Fruit fly (Drosophila melanogaster) whole organism, embryonic: ENCODE data around the gene CG15445.

ENCODE experiments used
- Abd-B ChIP-seq: fragments of 200-800 bp; sonication (Bioruptor generic); optimal IDR thresholded peaks from 2 replicates; lab custom pipeline; 2018; ENCODE audit warnings: missing biosample characterization, mild to moderate bottlenecking, missing genetic modification characterization, moderate library complexity
- Atf-2 ChIP-seq: fragments of 200-800 bp; sonication (Bioruptor generic); optimal IDR thresholded peaks from 2 replicates; lab custom pipeline; 2016; ENCODE audit warnings: missing biosample characterization, missing genetic modification characterization
- CG12236 ChIP-seq: fragments of 200-800 bp; sonication (Bioruptor generic); optimal IDR thresholded peaks from 2 replicates; lab custom pipeline; 2016; ENCODE audit warnings: missing biosample characterization, missing genetic modification characterization
- CG12391 ChIP-seq: fragments of 200-800 bp; sonication (Bioruptor generic); optimal IDR thresholded peaks from 3 replicates; lab custom pipeline; 2018; ENCODE audit warnings: missing biosample characterization, mild to moderate bottlenecking, missing genetic modification characterization, moderate library complexity
- CG14050 ChIP-seq: fragments of 200-800 bp; sonication (Bioruptor generic); IDR thresholded peaks from 3 replicates; pipeline ENCODE4 v1.3.6; 2022; ENCODE audit warnings: missing biosample characterization, missing genetic modification characterization
- CG14710 ChIP-seq: fragments of 200-800 bp; sonication (Bioruptor generic); optimal IDR thresholded peaks from 3 replicates; lab custom pipeline; 2019; ENCODE audit warnings: missing biosample characterization, mild to moderate bottlenecking, missing genetic modification characterization, moderate library complexity
- CG15073 ChIP-seq: fragments of 200-800 bp; sonication (Bioruptor generic); optimal IDR thresholded peaks from 2 replicates; lab custom pipeline; 2016; ENCODE audit warnings: missing biosample characterization, missing genetic modification characterization
- CG3838 ChIP-seq: fragments of 200-800 bp; sonication (Bioruptor generic); optimal IDR thresholded peaks from 3 replicates; lab custom pipeline; 2016; ENCODE audit warnings: missing biosample characterization, missing genetic modification characterization
- CG4282 ChIP-seq: fragments of 200-800 bp; sonication (Bioruptor generic); optimal IDR thresholded peaks from 2 replicates; lab custom pipeline; 2016; ENCODE audit warnings: missing biosample characterization, missing genetic modification characterization
- CG4707 ChIP-seq: fragments of 200-800 bp; sonication (Bioruptor generic); optimal IDR thresholded peaks from 2 replicates; lab custom pipeline; 2018; ENCODE audit warnings: missing biosample characterization, mild to moderate bottlenecking, missing genetic modification characterization, moderate library complexity
- CG5180 ChIP-seq: fragments of 200-800 bp; sonication (Bioruptor generic); optimal IDR thresholded peaks from 3 replicates; lab custom pipeline; 2017; ENCODE audit warnings: missing biosample characterization, missing genetic modification characterization, mild to moderate bottlenecking, moderate library complexity, missing genetic modification reagents
- CG7372 ChIP-seq: fragments of 200-800 bp; sonication (Bioruptor generic); IDR thresholded peaks from 2 replicates; pipeline ENCODE4 v1.3.6; 2022; ENCODE audit warnings: missing biosample characterization, missing genetic modification characterization
- CG7556 ChIP-seq: fragments of 200-800 bp; sonication (Bioruptor generic); optimal IDR thresholded peaks from 2 replicates; lab custom pipeline; 2017; ENCODE audit warnings: missing biosample characterization, mild to moderate bottlenecking, missing genetic modification characterization
- CG8765 ChIP-seq: fragments of 200-800 bp; sonication (Bioruptor generic); IDR thresholded peaks from 2 replicates; pipeline ENCODE4 v1.3.6; 2022; ENCODE audit warnings: missing biosample characterization, missing genetic modification characterization
- CG8944 ChIP-seq: fragments of 200-800 bp; sonication (Bioruptor generic); optimal IDR thresholded peaks from 3 replicates; lab custom pipeline; 2016; ENCODE audit warnings: missing biosample characterization, missing genetic modification characterization
- Dfd ChIP-seq, 2 experiments: fragments of >200 bp; optimal IDR thresholded peaks; 2 replicates each; lab custom pipeline; 2017; ENCODE audit warnings: missing biosample characterization in 2 of 2, missing genetic modification characterization in 2 of 2
- Dip3 ChIP-seq: fragments of 200-800 bp; sonication (Bioruptor generic); optimal IDR thresholded peaks from 3 replicates; lab custom pipeline; 2016; ENCODE audit warnings: missing biosample characterization, missing genetic modification characterization
- E2f2 ChIP-seq: fragments of 200-800 bp; sonication (Bioruptor generic); IDR thresholded peaks from 2 replicates; pipeline ENCODE4 v1.3.6; 2022; ENCODE audit warnings: missing biosample characterization, missing genetic modification characterization
- ERR ChIP-seq: fragments of 200-800 bp; sonication (Bioruptor generic); optimal IDR thresholded peaks from 2 replicates; lab custom pipeline; 2016; ENCODE audit warnings: missing biosample characterization, missing genetic modification characterization
- Elba2 ChIP-seq: fragments of 200-800 bp; sonication (Bioruptor generic); optimal IDR thresholded peaks from 3 replicates; lab custom pipeline; 2016; ENCODE audit warnings: missing biosample characterization, missing genetic modification characterization
- Ets65A ChIP-seq: fragments of 200-800 bp; sonication (Bioruptor generic); peaks from one replicate; lab custom pipeline; 2016; ENCODE audit warnings: missing biosample characterization, missing genetic modification characterization
- Fer3 ChIP-seq: fragments of 200-800 bp; sonication (Bioruptor generic); optimal IDR thresholded peaks from 2 replicates; lab custom pipeline; 2018; ENCODE audit warnings: missing biosample characterization, mild to moderate bottlenecking, missing genetic modification characterization, moderate library complexity
- HLH54F ChIP-seq: fragments of 200-800 bp; sonication (Bioruptor generic); optimal IDR thresholded peaks from 3 replicates; lab custom pipeline; 2016; ENCODE audit warnings: missing biosample characterization, missing genetic modification characterization
- HmgZ ChIP-seq: fragments of 200-800 bp; sonication (Bioruptor generic); optimal IDR thresholded peaks from 2 replicates; lab custom pipeline; 2018; ENCODE audit warnings: missing biosample characterization, mild to moderate bottlenecking, missing genetic modification characterization
- Hr78 ChIP-seq, 2 experiments: fragments of 200-800 bp in 1 of 2; fragments of >200 bp in 1 of 2; sonication (Bioruptor generic) in 1 of 2; optimal IDR thresholded peaks; 2 replicates each; lab custom pipeline; 2017 to 2019; ENCODE audit warnings: missing biosample characterization in 2 of 2, missing genetic modification characterization in 2 of 2, mild to moderate bottlenecking in 1 of 2, moderate library complexity in 1 of 2
- Myb ChIP-seq: fragments of 200-800 bp; sonication (Bioruptor generic); optimal IDR thresholded peaks from 2 replicates; lab custom pipeline; 2016; ENCODE audit warnings: missing biosample characterization, missing genetic modification characterization
- NK7.1 ChIP-seq: fragments of 200-800 bp; sonication (Bioruptor generic); optimal IDR thresholded peaks from 3 replicates; lab custom pipeline; 2016; ENCODE audit warnings: missing biosample characterization, missing genetic modification characterization
- Nf-YA ChIP-seq: fragments of 200-800 bp; sonication (Bioruptor generic); IDR thresholded peaks from 2 replicates; pipeline ENCODE4 v1.3.6; 2022; ENCODE audit warnings: missing biosample characterization, missing genetic modification characterization
- Optix ChIP-seq: fragments of 200-800 bp; sonication (Bioruptor generic); IDR thresholded peaks from 3 replicates; pipeline ENCODE4 v1.3.6; 2022; ENCODE audit warnings: missing biosample characterization, missing genetic modification characterization
- Rx ChIP-seq: fragments of 200-800 bp; sonication (Bioruptor generic); IDR thresholded peaks from 2 replicates; pipeline ENCODE4 v1.3.6; 2022; ENCODE audit warnings: missing biosample characterization, missing genetic modification characterization
- Sry-δ ChIP-seq: fragments of 200-800 bp; sonication (Bioruptor generic); optimal IDR thresholded peaks from 2 replicates; lab custom pipeline; 2016; ENCODE audit warnings: missing biosample characterization, missing genetic modification characterization
- aop ChIP-seq: fragments of 200-800 bp; sonication (Bioruptor generic); IDR thresholded peaks from 2 replicates; pipeline ENCODE4 v1.3.6; 2022; ENCODE audit warnings: missing biosample characterization, missing genetic modification characterization
- ase ChIP-seq: fragments of 200-800 bp; sonication (Bioruptor generic); IDR thresholded peaks from 3 replicates; pipeline ENCODE4 v1.3.6; 2022; ENCODE audit warnings: missing biosample characterization, missing genetic modification characterization
- bab2 ChIP-seq: fragments of 200-800 bp; sonication (Bioruptor generic); optimal IDR thresholded peaks from 2 replicates; lab custom pipeline; 2016; ENCODE audit warnings: missing biosample characterization, missing genetic modification characterization
- bbx ChIP-seq: fragments of 200-800 bp; sonication (Bioruptor generic); IDR thresholded peaks from 2 replicates; pipeline ENCODE4 v1.3.6; 2022; ENCODE audit warnings: missing biosample characterization, missing genetic modification characterization; ENCODE audit not compliant: partially characterized antibody
- bowl ChIP-seq: fragments of 200-800 bp; sonication (Bioruptor generic); IDR thresholded peaks from 2 replicates; pipeline ENCODE4 v1.3.6; 2022; ENCODE audit warnings: missing biosample characterization, missing genetic modification characterization
- cas ChIP-seq: fragments of 200-800 bp; sonication (Bioruptor generic); IDR thresholded peaks from 2 replicates; pipeline ENCODE4 v1.3.6; 2022; ENCODE audit warnings: missing biosample characterization, missing genetic modification characterization
- chm ChIP-seq: fragments of 200-800 bp; sonication (Bioruptor generic); IDR thresholded peaks from 2 replicates; pipeline ENCODE4 v1.3.6; 2022; ENCODE audit warnings: missing biosample characterization, missing genetic modification characterization
- chn ChIP-seq: fragments of 200-800 bp; sonication (Bioruptor generic); optimal IDR thresholded peaks from 2 replicates; lab custom pipeline; 2016; ENCODE audit warnings: missing biosample characterization, missing genetic modification characterization
- esg ChIP-seq: fragments of 200-800 bp; sonication (Bioruptor generic); conservative IDR thresholded peaks from 2 replicates; pipeline ENCODE4 v1.3.6; 2022; ENCODE audit warnings: missing biosample characterization, missing genetic modification characterization
- gce ChIP-seq: fragments of 200-800 bp; sonication (Bioruptor generic); IDR thresholded peaks from 3 replicates; pipeline ENCODE4 v1.3.6; 2022; ENCODE audit warnings: missing biosample characterization, missing genetic modification characterization
- gro ChIP-seq: fragments of 200-800 bp; sonication (Bioruptor generic); optimal IDR thresholded peaks from 2 replicates; lab custom pipeline; 2016; ENCODE audit warnings: missing biosample characterization, missing genetic modification characterization
- gsb ChIP-seq: fragments of 200-800 bp; sonication (Bioruptor generic); IDR thresholded peaks from 2 replicates; pipeline ENCODE4 v1.3.6; 2022; ENCODE audit warnings: missing biosample characterization, missing genetic modification characterization
- gt ChIP-seq: fragments of 200-800 bp; sonication (Bioruptor generic); IDR thresholded peaks from 2 replicates; pipeline ENCODE4 v1.3.6; 2022; ENCODE audit warnings: missing biosample characterization, missing genetic modification characterization
- kah ChIP-seq: fragments of 200-800 bp; sonication (Bioruptor generic); optimal IDR thresholded peaks from 2 replicates; lab custom pipeline; 2018; ENCODE audit warnings: missing biosample characterization, mild to moderate bottlenecking, missing genetic modification characterization
- kni ChIP-seq: fragments of 200-800 bp; sonication (Bioruptor generic); optimal IDR thresholded peaks from 3 replicates; lab custom pipeline; 2017; ENCODE audit warnings: mild to moderate bottlenecking, missing biosample characterization, missing genetic modification reagents, missing genetic modification characterization
- knrl ChIP-seq: fragments of 200-800 bp; sonication (Bioruptor generic); IDR thresholded peaks from 3 replicates; pipeline ENCODE4 v1.3.6; 2022; ENCODE audit warnings: missing biosample characterization, missing genetic modification characterization; ENCODE audit not compliant: partially characterized antibody
- salm ChIP-seq: fragments of 200-800 bp; sonication (Bioruptor generic); optimal IDR thresholded peaks from 2 replicates; lab custom pipeline; 2018; ENCODE audit warnings: missing biosample characterization, mild to moderate bottlenecking, missing genetic modification characterization
- tin ChIP-seq: fragments of 200-800 bp; sonication (Bioruptor generic); optimal IDR thresholded peaks from 3 replicates; lab custom pipeline; 2016; ENCODE audit warnings: missing biosample characterization, missing genetic modification characterization
- trem ChIP-seq: fragments of 200-800 bp; optimal IDR thresholded peaks from 3 replicates; lab custom pipeline; 2019; ENCODE audit warnings: missing biosample characterization, mild to moderate bottlenecking, missing genetic modification characterization, moderate library complexity
- twi ChIP-seq: fragments of 200-800 bp; optimal IDR thresholded peaks from 2 replicates; lab custom pipeline; 2019; ENCODE audit warnings: missing biosample characterization, mild to moderate bottlenecking, missing genetic modification characterization, moderate library complexity
- vnd ChIP-seq: fragments of 200-800 bp; sonication (Bioruptor generic); IDR thresholded peaks from 3 replicates; pipeline ENCODE4 v1.3.6; 2022; ENCODE audit warnings: missing biosample characterization, missing genetic modification characterization; ENCODE audit not compliant: partially characterized antibody

Gene CG15445

DNA sequence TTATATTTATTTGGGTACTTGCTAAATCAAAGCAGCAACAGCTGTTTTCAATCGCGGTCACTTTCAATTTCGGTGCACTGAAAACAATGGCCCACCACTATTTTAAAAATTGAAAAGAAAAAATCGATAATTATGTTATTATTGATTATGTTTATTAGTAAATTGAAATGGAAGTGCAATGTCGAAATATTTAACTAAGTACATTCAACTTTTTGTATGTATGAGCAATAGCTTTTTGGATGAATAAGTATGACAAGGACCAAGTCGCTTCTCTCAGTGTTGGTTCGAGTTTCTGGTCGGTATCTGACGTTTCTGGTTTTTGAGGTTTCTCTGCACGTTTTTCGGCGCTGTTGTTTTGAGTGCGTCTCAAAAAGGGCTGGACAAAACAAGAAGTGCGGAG is 7.2 kb downstream of the CG15445 start (continued):
- TF ChIP-seq CG3838 (GFP tag; lab: Kevin White, UChicago): no peak
- no peak for TF ChIP-seq CG5180 (GFP tag; lab: Kevin White, UChicago)
- no peak for TF ChIP-seq chm (GFP tag; lab: Robert Waterston, UW)
- TF ChIP-seq Fer3: peak; percentile 64
- TF ChIP-seq kah: peak; percentile 7
- TF ChIP-seq aop: no peak
- TF ChIP-seq CG8944 (GFP tag; lab: Kevin White, UChicago): no peak
- TF ChIP-seq E2f2: peak; percentile 36; the same call in 1 of the 2 replicates
- no peak for TF ChIP-seq Sry-δ (GFP tag; lab: Kevin White, UChicago)
- peak; percentile 2 for TF ChIP-seq Dip3 (GFP tag; lab: Kevin White, UChicago)
- peak; percentile 56 for TF ChIP-seq bab2 (GFP tag; lab: Kevin White, UChicago)
- no peak for TF ChIP-seq CG14710 (tag; lab: Kevin White, UChicago)
- peak; percentile 22 for TF ChIP-seq HLH54F (GFP tag; lab: Kevin White, UChicago)
- TF ChIP-seq Optix (GFP tag; lab: Robert Waterston, UW): no peak
- no peak for TF ChIP-seq Dfd (GFP tag; optimal IDR thresholded peaks at IDR 0.05; lab: Kevin White, UChicago)
- no peak for TF ChIP-seq kni (GFP tag; lab: Kevin White, UChicago)
- TF ChIP-seq CG14050 (GFP tag; lab: Robert Waterston, UW): peak; percentile 37; the same call in 2 of the 3 replicates
- TF ChIP-seq gsb (GFP tag; lab: Robert Waterston, UW): 0 out of 2 replicates have a peak, but pooled peaks have one; percentile 34
- TF ChIP-seq salm (tag; lab: Kevin White, UChicago): no peak
- TF ChIP-seq trem (tag; lab: Kevin White, UChicago): peak; percentile 51
- no peak for TF ChIP-seq ERR (GFP tag; lab: Kevin White, UChicago)
- TF ChIP-seq gt (GFP tag; lab: Robert Waterston, UW): no peak
- peak; percentile 51; the same call in 1 of the 3 replicates for TF ChIP-seq gce
- no peak for TF ChIP-seq CG4707 (GFP tag; lab: Kevin White, UChicago)
- no peak for TF ChIP-seq cas (GFP tag; lab: Robert Waterston, UW)
- TF ChIP-seq Abd-B (GFP tag; lab: Kevin White, UChicago): peak; percentile 59
- TF ChIP-seq Rx: peak; percentile 13; the same call in 1 of the 2 replicates
- peak; percentile 72 for TF ChIP-seq CG7556 (GFP tag; lab: Kevin White, UChicago)
- 0 out of 2 replicates have a peak, but pooled peaks have one; percentile 35 for TF ChIP-seq Nf-YA (GFP tag; lab: Robert Waterston, UW)
- TF ChIP-seq tin (GFP tag; lab: Kevin White, UChicago): peak; percentile 71
- TF ChIP-seq CG4282 (GFP tag; lab: Kevin White, UChicago): no peak
- TF ChIP-seq vnd (GFP tag; lab: Robert Waterston, UW): no peak
- no peak for TF ChIP-seq twi
- TF ChIP-seq chn: peak; percentile 50
- TF ChIP-seq Elba2 (GFP tag; lab: Kevin White, UChicago): no peak
- peak; percentile 83 for TF ChIP-seq CG12391
- TF ChIP-seq Hr78 (GFP tag; optimal IDR thresholded peaks at IDR 0.05; lab: Kevin White, UChicago): no peak
- TF ChIP-seq NK7.1 (GFP tag; lab: Kevin White, UChicago): peak; percentile 7
- no peak for TF ChIP-seq CG15073
- no peak for TF ChIP-seq bowl
- TF ChIP-seq HmgZ (tag; lab: Kevin White, UChicago): peak; percentile 20
- no peak for TF ChIP-seq gro (GFP tag; lab: Kevin White, UChicago)
- no peak for TF ChIP-seq CG8765
- TF ChIP-seq esg: peak; percentile 62
- peak; percentile 14 for TF ChIP-seq CG12236 (GFP tag; lab: Kevin White, UChicago)
- no peak for TF ChIP-seq knrl (GFP tag; lab: Robert Waterston, UW)
- TF ChIP-seq Ets65A (GFP tag; lab: Kevin White, UChicago): peak; percentile 84
- TF ChIP-seq bbx: no peak
- no peak for TF ChIP-seq Myb (GFP tag; lab: Kevin White, UChicago)
- peak; percentile 7 for TF ChIP-seq Atf-2 (GFP tag; lab: Kevin White, UChicago)
- peak; percentile 68; the same call in 2 of the 3 replicates for TF ChIP-seq ase (GFP tag; lab: Robert Waterston, UW)
- peak; percentile 48; the same call in 1 of the 2 replicates for TF ChIP-seq CG7372 (GFP tag; lab: Robert Waterston, UW)
